Worm (Caenorhabditis elegans) whole organism, late embryonic: ENCODE results near the gene C25H3.11.

Experiments
- dmd-4 ChIP-seq: sonication (generic microtip); optimal IDR thresholded peaks from 2 replicates; lab custom pipeline; 2016; ENCODE audit warnings: borderline replicate concordance, missing genetic modification characterization, missing compliant biosample characterization
- elt-2 ChIP-seq: sonication (generic microtip); optimal IDR thresholded peaks from 2 replicates; lab custom pipeline; 2016; ENCODE audit warnings: missing genetic modification reagents, missing genetic modification characterization, missing compliant biosample characterization
- eyg-1 ChIP-seq: sonication (generic microtip); optimal IDR thresholded peaks from 2 replicates; lab custom pipeline; 2016; ENCODE audit warnings: missing genotype, missing genetic modification characterization, missing compliant biosample characterization
- hlh-6 ChIP-seq: sonication (generic microtip); optimal IDR thresholded peaks from 2 replicates; lab custom pipeline; 2016; ENCODE audit warnings: missing genotype, missing genetic modification characterization, missing compliant biosample characterization
- nfya-1 ChIP-seq: sonication (generic microtip); optimal IDR thresholded peaks from 2 replicates; lab custom pipeline; 2017; ENCODE audit warnings: missing genetic modification characterization, mild to moderate bottlenecking, missing compliant biosample characterization, antibody characterized with exemption, moderate library complexity
- odd-2 ChIP-seq: sonication (generic microtip); optimal IDR thresholded peaks from 2 replicates; lab custom pipeline; 2017; ENCODE audit warnings: antibody characterized with exemption, mild to moderate bottlenecking, missing genetic modification characterization, missing compliant biosample characterization
- pha-4 ChIP-seq: fragments of 150-350 bp; optimal IDR thresholded peaks from 2 replicates; lab custom pipeline; 2018; ENCODE audit warnings: missing biosample characterization, missing genetic modification reagents, missing genetic modification characterization
- rnt-1 ChIP-seq: sonication (generic microtip); optimal IDR thresholded peaks from 2 replicates; lab custom pipeline; 2016; ENCODE audit warnings: missing genetic modification characterization, missing compliant biosample characterization
- tbx-2 ChIP-seq: sonication (generic microtip); optimal IDR thresholded peaks from 2 replicates; lab custom pipeline; 2016; ENCODE audit warnings: missing genetic modification characterization, missing compliant biosample characterization
- unc-86 ChIP-seq: sonication (generic microtip); optimal IDR thresholded peaks from 2 replicates; lab custom pipeline; 2016; ENCODE audit warnings: missing genetic modification characterization, missing compliant biosample characterization

DNA sequence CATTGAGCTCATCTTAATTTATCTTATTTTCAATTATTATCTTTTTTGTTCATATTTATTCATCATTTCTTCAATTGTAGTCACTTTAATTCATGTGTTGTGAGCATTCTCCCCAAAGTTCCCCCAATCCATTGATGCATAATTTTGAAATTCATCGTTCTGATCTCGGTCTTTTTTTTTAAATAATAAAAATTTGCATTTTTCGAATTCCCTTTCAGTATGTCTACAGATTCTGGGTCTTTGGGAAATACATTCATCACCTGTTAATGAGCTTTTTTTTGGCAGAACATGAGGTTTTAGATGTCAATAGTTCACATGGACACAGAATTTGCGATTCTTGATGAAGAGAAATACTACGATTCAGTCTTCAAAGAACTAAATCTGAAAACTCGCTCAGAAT is 31.0 kb upstream of the C25H3.11 start, which contains the start of gene damt-1:
- TF ChIP-seq odd-2 (tag; lab: Kevin White, UChicago): no peak
- TF ChIP-seq unc-86: no peak
- TF ChIP-seq eyg-1: no peak
- no peak for TF ChIP-seq tbx-2 (tag; lab: Kevin White, UChicago)
- TF ChIP-seq dmd-4 (tag; lab: Kevin White, UChicago): no peak
- no peak for TF ChIP-seq hlh-6 (tag; lab: Kevin White, UChicago)
- no peak for TF ChIP-seq pha-4 (tag; lab: Kevin White, UChicago)
- no peak for TF ChIP-seq rnt-1
- TF ChIP-seq nfya-1: no peak
- TF ChIP-seq elt-2 (tag; lab: Kevin White, UChicago): no peak
